ENCODE assay signal across 1 fruit fly cellular context in genomic region chr3R:9502416-9502763, dm6.
TF ChIP-seq lines count a peak whose summit lies in the region.

TSS of gene RhoL (minus strand) at chr3R:9502581.

TF ChIP-seq in whole organism, embryonic, 481 proteins besides CTCF, POLR2A, EP300 and RAD21 (continued from another document and continues in another):
- no peak for TF ChIP-seq ato (GFP tag; IDR thresholded peaks at IDR 0.05; lab: Robert Waterston, UW; ENCODE audit: partially characterized antibody)
- no peak for TF ChIP-seq hth (optimal IDR thresholded peaks at IDR 0.05; lab: Kevin White, UChicago)
- no peak for TF ChIP-seq danr (GFP tag; IDR thresholded peaks at IDR 0.05; lab: Robert Waterston, UW)
- peak; percentile 17 for TF ChIP-seq CG12659 (GFP tag; optimal IDR thresholded peaks at IDR 0.05; lab: Kevin White, UChicago)
- peak; percentile 81 for TF ChIP-seq CG10543 (GFP tag; optimal IDR thresholded peaks at IDR 0.05; lab: Kevin White, UChicago)
- TF ChIP-seq CG14710 (tag; optimal IDR thresholded peaks at IDR 0.05; lab: Kevin White, UChicago), result no peak
- TF ChIP-seq wek (GFP tag; optimal IDR thresholded peaks at IDR 0.05; lab: Kevin White, UChicago), result no peak
- TF ChIP-seq bab2 (GFP tag; optimal IDR thresholded peaks at IDR 0.05; lab: Kevin White, UChicago), result no peak
- TF ChIP-seq Nf-YB (GFP tag; optimal IDR thresholded peaks at IDR 0.05; lab: Kevin White, UChicago), result peak; percentile 55
- no peak for TF ChIP-seq MBD-R2 (GFP tag; IDR thresholded peaks at IDR 0.05; lab: Robert Waterston, UW)
- TF ChIP-seq dmrt99B (tag; optimal IDR thresholded peaks at IDR 0.05; lab: Kevin White, UChicago), result no peak
- no peak for TF ChIP-seq CG43689 (GFP tag; IDR thresholded peaks at IDR 0.05; lab: Robert Waterston, UW)
- TF ChIP-seq h (optimal IDR thresholded peaks at IDR 0.05; lab: Kevin White, UChicago), result no peak
- TF ChIP-seq CG10209 (GFP tag; optimal IDR thresholded peaks at IDR 0.05; lab: Kevin White, UChicago), result no peak
- no peak for TF ChIP-seq ERR (GFP tag; optimal IDR thresholded peaks at IDR 0.05; lab: Kevin White, UChicago)
- TF ChIP-seq H15 (GFP tag; IDR thresholded peaks at IDR 0.05; lab: Robert Waterston, UW), result no peak
- TF ChIP-seq pum (GFP tag; optimal IDR thresholded peaks at IDR 0.05; lab: Kevin White, UChicago), result no peak
- peak in 1 of 2 experiments; percentile 43 for TF ChIP-seq Hr78 (GFP tag; optimal IDR thresholded peaks at IDR 0.05; lab: Kevin White, UChicago)
- no peak for TF ChIP-seq scrt (GFP tag; optimal IDR thresholded peaks at IDR 0.05; lab: Kevin White, UChicago)
- TF ChIP-seq sim (GFP tag; IDR thresholded peaks at IDR 0.05; lab: Robert Waterston, UW), result no peak
- no peak for TF ChIP-seq CG10959 (GFP tag; IDR thresholded peaks at IDR 0.05; lab: Robert Waterston, UW)
- TF ChIP-seq CG12391 (tag; optimal IDR thresholded peaks at IDR 0.05; lab: Kevin White, UChicago), result no peak
- no peak for TF ChIP-seq cato (GFP tag; optimal IDR thresholded peaks at IDR 0.05; lab: Kevin White, UChicago; ENCODE audit: borderline replicate concordance)
- no peak for TF ChIP-seq CG30431 (GFP tag; optimal IDR thresholded peaks at IDR 0.05; lab: Kevin White, UChicago)
- TF ChIP-seq Jarid2 (GFP tag; optimal IDR thresholded peaks at IDR 0.05; lab: Kevin White, UChicago), result peak; percentile 98
- peak; percentile 38; the same call in 1 of the 2 replicates for TF ChIP-seq rib (GFP tag; IDR thresholded peaks at IDR 0.05; lab: Robert Waterston, UW)
- no peak for TF ChIP-seq sens-2 (GFP tag; IDR thresholded peaks at IDR 0.05; lab: Robert Waterston, UW)
- TF ChIP-seq en (GFP tag; optimal IDR thresholded peaks at IDR 0.05; lab: Kevin White, UChicago), result no peak
- no peak for TF ChIP-seq CG8388 (GFP tag; optimal IDR thresholded peaks at IDR 0.05; lab: Kevin White, UChicago)
- TF ChIP-seq CG6683 (GFP tag; optimal IDR thresholded peaks at IDR 0.05; lab: Kevin White, UChicago), result no peak
- no peak for TF ChIP-seq crc (GFP tag; optimal IDR thresholded peaks at IDR 0.05; lab: Kevin White, UChicago)
- TF ChIP-seq CG12071 (GFP tag; optimal IDR thresholded peaks at IDR 0.05; lab: Kevin White, UChicago), result peak; percentile 60
- no peak for TF ChIP-seq tio (GFP tag; optimal IDR thresholded peaks at IDR 0.05; lab: Kevin White, UChicago)
- peak; percentile 32 for TF ChIP-seq CG6765 (GFP tag; optimal IDR thresholded peaks at IDR 0.05; lab: Kevin White, UChicago)
- TF ChIP-seq Kr (GFP tag; optimal IDR thresholded peaks at IDR 0.05; lab: Kevin White, UChicago), result no peak
- TF ChIP-seq CG16779 (GFP tag; IDR thresholded peaks at IDR 0.05; lab: Robert Waterston, UW), result peak; percentile 49; the same call in 1 of the 2 replicates
- peak; percentile 38; the same call in 1 of the 2 replicates for TF ChIP-seq hbn (GFP tag; IDR thresholded peaks at IDR 0.05; lab: Robert Waterston, UW; ENCODE audit: partially characterized antibody)
- TF ChIP-seq CG7839 (tag; optimal IDR thresholded peaks at IDR 0.05; lab: Kevin White, UChicago), result no peak
- TF ChIP-seq CG2712 (tag; optimal IDR thresholded peaks at IDR 0.05; lab: Kevin White, UChicago), result peak; percentile 27
- TF ChIP-seq maf-S (GFP tag; optimal IDR thresholded peaks at IDR 0.05; lab: Kevin White, UChicago), result no peak
- TF ChIP-seq tx (GFP tag; optimal IDR thresholded peaks at IDR 0.05; lab: Kevin White, UChicago), result no peak
- no peak for TF ChIP-seq CG12236 (GFP tag; optimal IDR thresholded peaks at IDR 0.05; lab: Kevin White, UChicago)
- no peak for TF ChIP-seq CG17802 (tag; optimal IDR thresholded peaks at IDR 0.05; lab: Kevin White, UChicago)
- TF ChIP-seq CG6654 (GFP tag; optimal IDR thresholded peaks at IDR 0.05; lab: Kevin White, UChicago), result no peak
- TF ChIP-seq NC2α (GFP tag; optimal IDR thresholded peaks at IDR 0.05; lab: Kevin White, UChicago), result no peak
- TF ChIP-seq CG1024 (GFP tag; IDR thresholded peaks at IDR 0.05; lab: Robert Waterston, UW), result 0 out of 2 replicates have a peak, but pooled peaks have one; percentile 23
- no peak for TF ChIP-seq CG10147 (GFP tag; optimal IDR thresholded peaks at IDR 0.05; lab: Kevin White, UChicago)
- TF ChIP-seq Ravus (GFP tag; IDR thresholded peaks at IDR 0.05; lab: Robert Waterston, UW), result no peak
- TF ChIP-seq CG15696 (tag; optimal IDR thresholded peaks at IDR 0.05; lab: Kevin White, UChicago), result no peak
- TF ChIP-seq caup (GFP tag; optimal IDR thresholded peaks at IDR 0.05; lab: Kevin White, UChicago; ENCODE audit: severe bottlenecking), result no peak
- TF ChIP-seq tin (GFP tag; optimal IDR thresholded peaks at IDR 0.05; lab: Kevin White, UChicago), result no peak
- TF ChIP-seq lilli (GFP tag; optimal IDR thresholded peaks at IDR 0.05; lab: Kevin White, UChicago), result peak; percentile 34
- no peak for TF ChIP-seq lbe (GFP tag; optimal IDR thresholded peaks at IDR 0.05; lab: Kevin White, UChicago)
- no peak for TF ChIP-seq Ssrp (tag; optimal IDR thresholded peaks at IDR 0.05; lab: Kevin White, UChicago)
- TF ChIP-seq unpg (GFP tag; optimal IDR thresholded peaks at IDR 0.05; lab: Kevin White, UChicago), result peak; percentile 24
- no peak for TF ChIP-seq CG8290 (GFP tag; optimal IDR thresholded peaks at IDR 0.05; lab: Kevin White, UChicago)
- peak in 1 of 2 experiments; percentile 70 for TF ChIP-seq CG8290 (tag; optimal IDR thresholded peaks at IDR 0.05; lab: Kevin White, UChicago)
- no peak for TF ChIP-seq phol (tag; optimal IDR thresholded peaks at IDR 0.05; lab: Kevin White, UChicago)
- no peak for TF ChIP-seq CG7786 (GFP tag; optimal IDR thresholded peaks at IDR 0.05; lab: Kevin White, UChicago)
- TF ChIP-seq B-H1 (GFP tag; IDR thresholded peaks at IDR 0.05; lab: Robert Waterston, UW), result no peak; the same call in 2 of the 3 replicates
- no peak for TF ChIP-seq ham (GFP tag; IDR thresholded peaks at IDR 0.05; lab: Robert Waterston, UW)
- peak; percentile 20 for TF ChIP-seq CG15514 (GFP tag; optimal IDR thresholded peaks at IDR 0.05; lab: Kevin White, UChicago)
- TF ChIP-seq CG17912 (GFP tag; optimal IDR thresholded peaks at IDR 0.05; lab: Kevin White, UChicago), result peak; percentile 69
- no peak for TF ChIP-seq CG11093 (GFP tag; IDR thresholded peaks at IDR 0.05; lab: Robert Waterston, UW)
- no peak for TF ChIP-seq CG18764 (GFP tag; optimal IDR thresholded peaks at IDR 0.05; lab: Kevin White, UChicago)
- TF ChIP-seq CG7987 (GFP tag; optimal IDR thresholded peaks at IDR 0.05; lab: Kevin White, UChicago), result peak; percentile 29
- TF ChIP-seq CG17612 (GFP tag; IDR thresholded peaks at IDR 0.05; lab: Robert Waterston, UW), result no peak
- TF ChIP-seq fd64A (GFP tag; optimal IDR thresholded peaks at IDR 0.05; lab: Kevin White, UChicago), result no peak
- TF ChIP-seq Scr (GFP tag; IDR thresholded peaks at IDR 0.05; lab: Robert Waterston, UW; ENCODE audit: partially characterized antibody), result 0 out of 2 replicates have a peak, but pooled peaks have one; percentile 28
- no peak for TF ChIP-seq Neu2 (GFP tag; optimal IDR thresholded peaks at IDR 0.05; lab: Kevin White, UChicago; ENCODE audit: borderline replicate concordance)
- TF ChIP-seq jigr1 (GFP tag; IDR thresholded peaks at IDR 0.05; lab: Robert Waterston, UW), result no peak
- no peak for TF ChIP-seq CG14965 (GFP tag; optimal IDR thresholded peaks at IDR 0.05; lab: Kevin White, UChicago; ENCODE audit: borderline replicate concordance)
- no peak for TF ChIP-seq da (GFP tag; optimal IDR thresholded peaks at IDR 0.05; lab: Kevin White, UChicago)
- no peak for TF ChIP-seq gcm (GFP tag; optimal IDR thresholded peaks at IDR 0.05; lab: Kevin White, UChicago)
- no peak for TF ChIP-seq esg (GFP tag; conservative IDR thresholded peaks at IDR 0.05; lab: Robert Waterston, UW)
- no peak for TF ChIP-seq psq (GFP tag; optimal IDR thresholded peaks at IDR 0.05; lab: Kevin White, UChicago)
- TF ChIP-seq vnd (GFP tag; IDR thresholded peaks at IDR 0.05; lab: Robert Waterston, UW; ENCODE audit: partially characterized antibody), result no peak
- TF ChIP-seq CG5180 (GFP tag; optimal IDR thresholded peaks at IDR 0.05; lab: Kevin White, UChicago), result peak; percentile 87
- TF ChIP-seq CG15011 (GFP tag; optimal IDR thresholded peaks at IDR 0.05; lab: Kevin White, UChicago), result no peak
- TF ChIP-seq lola (GFP tag; optimal IDR thresholded peaks at IDR 0.05; lab: Kevin White, UChicago), result no peak
- no peak for TF ChIP-seq sc (optimal IDR thresholded peaks at IDR 0.05; lab: Kevin White, UChicago)
- no peak for TF ChIP-seq sc (GFP tag; optimal IDR thresholded peaks at IDR 0.05; lab: Kevin White, UChicago)
- no peak for TF ChIP-seq Hr39 (optimal IDR thresholded peaks at IDR 0.05; lab: Kevin White, UChicago)
- TF ChIP-seq CG2199 (GFP tag; IDR thresholded peaks at IDR 0.05; lab: Robert Waterston, UW), result peak; percentile 11; the same call in 1 of the 3 replicates
- TF ChIP-seq D19B (GFP tag; optimal IDR thresholded peaks at IDR 0.05; lab: Kevin White, UChicago), result no peak
- no peak for TF ChIP-seq Hr51 (GFP tag; optimal IDR thresholded peaks at IDR 0.05; lab: Kevin White, UChicago)
- TF ChIP-seq CG8359 (GFP tag; optimal IDR thresholded peaks at IDR 0.05; lab: Kevin White, UChicago; ENCODE audit: borderline replicate concordance), result peak; percentile 11
- TF ChIP-seq sima (GFP tag; optimal IDR thresholded peaks at IDR 0.05; lab: Kevin White, UChicago), result no peak
- TF ChIP-seq Eip74EF (GFP tag; optimal IDR thresholded peaks at IDR 0.05; lab: Kevin White, UChicago), result peak in 1 of 2 experiments; percentile 23
- TF ChIP-seq mam (GFP tag; optimal IDR thresholded peaks at IDR 0.05; lab: Kevin White, UChicago), result no peak
- TF ChIP-seq Lhr (GFP tag; optimal IDR thresholded peaks at IDR 0.05; lab: Kevin White, UChicago), result no peak
- peak; percentile 0 for TF ChIP-seq CG12744 (GFP tag; optimal IDR thresholded peaks at IDR 0.05; lab: Kevin White, UChicago)
- TF ChIP-seq gem (tag; optimal IDR thresholded peaks at IDR 0.05; lab: Kevin White, UChicago), result no peak
- no peak for TF ChIP-seq CG32767 (GFP tag; IDR thresholded peaks at IDR 0.05; lab: Robert Waterston, UW)
- no peak for TF ChIP-seq eve (GFP tag; optimal IDR thresholded peaks at IDR 0.05; lab: Kevin White, UChicago)
- no peak for TF ChIP-seq CG9817 (tag; optimal IDR thresholded peaks at IDR 0.05; lab: Kevin White, UChicago)
- TF ChIP-seq Xbp1 (GFP tag; optimal IDR thresholded peaks at IDR 0.05; lab: Kevin White, UChicago), result peak; percentile 21
- TF ChIP-seq unc-4 (GFP tag; IDR thresholded peaks at IDR 0.05; lab: Robert Waterston, UW; ENCODE audit: partially characterized antibody), result peak; percentile 44; the same call in 1 of the 2 replicates
- no peak for TF ChIP-seq al (GFP tag; IDR thresholded peaks at IDR 0.05; lab: Robert Waterston, UW)
- no peak for TF ChIP-seq nerfin-1 (tag; optimal IDR thresholded peaks at IDR 0.05; lab: Kevin White, UChicago)
- no peak for TF ChIP-seq CG17186 (GFP tag; optimal IDR thresholded peaks at IDR 0.05; lab: Kevin White, UChicago)
- no peak for TF ChIP-seq ase (GFP tag; IDR thresholded peaks at IDR 0.05; lab: Robert Waterston, UW)
- TF ChIP-seq pb (GFP tag; optimal IDR thresholded peaks at IDR 0.05; lab: Kevin White, UChicago), result peak; percentile 28
- TF ChIP-seq CG12104 (GFP tag; optimal IDR thresholded peaks at IDR 0.05; lab: Kevin White, UChicago), result no peak
- TF ChIP-seq CG10431 (GFP tag; optimal IDR thresholded peaks at IDR 0.05; lab: Kevin White, UChicago), result no peak
- TF ChIP-seq Antp (GFP tag; optimal IDR thresholded peaks at IDR 0.05; lab: Kevin White, UChicago), result no peak
- TF ChIP-seq dm (GFP tag; optimal IDR thresholded peaks at IDR 0.05; lab: Kevin White, UChicago), result no peak
- no peak for TF ChIP-seq inv (GFP tag; IDR thresholded peaks at IDR 0.05; lab: Robert Waterston, UW; ENCODE audit: partially characterized antibody)
- no peak for TF ChIP-seq insv (GFP tag; optimal IDR thresholded peaks at IDR 0.05; lab: Kevin White, UChicago)
- TF ChIP-seq mld (GFP tag; IDR thresholded peaks at IDR 0.05; lab: Robert Waterston, UW; ENCODE audit: partially characterized antibody), result no peak
- TF ChIP-seq luna (GFP tag; optimal IDR thresholded peaks at IDR 0.05; lab: Kevin White, UChicago), result no peak
- no peak for TF ChIP-seq Myb (GFP tag; optimal IDR thresholded peaks at IDR 0.05; lab: Kevin White, UChicago)
- no peak for TF ChIP-seq CG4282 (GFP tag; optimal IDR thresholded peaks at IDR 0.05; lab: Kevin White, UChicago)
- no peak for TF ChIP-seq CG10267 (tag; optimal IDR thresholded peaks at IDR 0.05; lab: Kevin White, UChicago)
- TF ChIP-seq CG8765 (GFP tag; IDR thresholded peaks at IDR 0.05; lab: Robert Waterston, UW), result no peak
- TF ChIP-seq slbo (GFP tag; IDR thresholded peaks at IDR 0.05; lab: Robert Waterston, UW), result 0 out of 2 replicates have a peak, but pooled peaks have one; percentile 10
- no peak for TF ChIP-seq chif (GFP tag; optimal IDR thresholded peaks at IDR 0.05; lab: Kevin White, UChicago)
- no peak for TF ChIP-seq CG3995 (GFP tag; optimal IDR thresholded peaks at IDR 0.05; lab: Kevin White, UChicago)
- TF ChIP-seq Aef1 (GFP tag; IDR thresholded peaks at IDR 0.05; lab: Robert Waterston, UW), result no peak
- TF ChIP-seq stc (GFP tag; IDR thresholded peaks at IDR 0.05; lab: Robert Waterston, UW), result no peak
- TF ChIP-seq yki (optimal IDR thresholded peaks at IDR 0.05; lab: Kevin White, UChicago), result peak; percentile 75
- no peak for TF ChIP-seq bigmax (GFP tag; optimal IDR thresholded peaks at IDR 0.05; lab: Kevin White, UChicago)
- peak; percentile 57; the same call in 1 of the 2 replicates for TF ChIP-seq CG42726 (GFP tag; IDR thresholded peaks at IDR 0.05; lab: Robert Waterston, UW; ENCODE audit: partially characterized antibody)
- TF ChIP-seq CG17361 (GFP tag; IDR thresholded peaks at IDR 0.05; lab: Robert Waterston, UW), result no peak
- TF ChIP-seq CG4820 (GFP tag; optimal IDR thresholded peaks at IDR 0.05; lab: Kevin White, UChicago), result no peak
- no peak for TF ChIP-seq Oaz (GFP tag; IDR thresholded peaks at IDR 0.05; lab: Robert Waterston, UW)
- TF ChIP-seq Vsx1 (GFP tag; optimal IDR thresholded peaks at IDR 0.05; lab: Kevin White, UChicago), result no peak
- peak; percentile 33; the same call in 1 of the 2 replicates for TF ChIP-seq onecut (GFP tag; IDR thresholded peaks at IDR 0.05; lab: Robert Waterston, UW)
- no peak for TF ChIP-seq CG16815 (GFP tag; optimal IDR thresholded peaks at IDR 0.05; lab: Kevin White, UChicago)
- no peak for TF ChIP-seq CG32772 (GFP tag; IDR thresholded peaks at IDR 0.05; lab: Robert Waterston, UW)
- TF ChIP-seq HmgD (GFP tag; optimal IDR thresholded peaks at IDR 0.05; lab: Kevin White, UChicago), result no peak
- peak; percentile 3 for TF ChIP-seq NfI (GFP tag; optimal IDR thresholded peaks at IDR 0.05; lab: Kevin White, UChicago)
- TF ChIP-seq CG11560 (tag; IDR thresholded peaks at IDR 0.05; lab: Robert Waterston, UW), result no peak
- TF ChIP-seq Bdp1 (GFP tag; optimal IDR thresholded peaks at IDR 0.05; lab: Kevin White, UChicago), result no peak
